Worm (Caenorhabditis elegans): ENCODE results near the gene nhr-103.

nhr-103 gene

ce11 chrV:2201240-2201639 is 24.0 kb upstream of the nhr-103 start, which contains the start of gene cyp-32B1:
Gene cyp-32B1 (minus strand): TSS chrV:2201415.
- no peak for TF ChIP-seq blmp-1 (tag; optimal IDR thresholded peaks at IDR 0.05)

ce11 chrV:2204080-2204479 is 21.1 kb upstream of the nhr-103 start, which contains the start of gene cyp-33C12:
Gene cyp-33C12 (minus strand): TSS chrV:2204400.
- no peak for TF ChIP-seq nhr-12 (tag; optimal IDR thresholded peaks at IDR 0.05)
- no peak for TF ChIP-seq ceh-83 (GFP tag; optimal IDR thresholded peaks at IDR 0.05)
- no peak for TF ChIP-seq ceh-43 (GFP tag; optimal IDR thresholded peaks at IDR 0.05)
- no peak for TF ChIP-seq ces-1 (GFP tag; optimal IDR thresholded peaks at IDR 0.05)
- no peak for TF ChIP-seq snpc-4 (tag; optimal IDR thresholded peaks at IDR 0.05)
- TF ChIP-seq ham-2 (GFP tag; optimal IDR thresholded peaks at IDR 0.05), result no peak
- TF ChIP-seq mab-5 (tag; optimal IDR thresholded peaks at IDR 0.05), result no peak
- no peak for TF ChIP-seq M03D4.4 (tag; optimal IDR thresholded peaks at IDR 0.05)
- TF ChIP-seq mep-1 (tag; optimal IDR thresholded peaks at IDR 0.05), result no peak

- TF ChIP-seq lin-32 (GFP tag; optimal IDR thresholded peaks at IDR 0.05), result no peak
- no peak for TF ChIP-seq ztf-11 (tag; optimal IDR thresholded peaks at IDR 0.05)
- TF ChIP-seq lin-13 (tag; optimal IDR thresholded peaks at IDR 0.05), result no peak
- TF ChIP-seq ceh-83 (GFP tag; optimal IDR thresholded peaks at IDR 0.05), result no peak
- TF ChIP-seq blmp-1 (tag; optimal IDR thresholded peaks at IDR 0.05), result no peak
- TF ChIP-seq nhr-28 (tag; optimal IDR thresholded peaks at IDR 0.05), result no peak
- TF ChIP-seq nhr-76 (tag; optimal IDR thresholded peaks at IDR 0.05), result no peak
- no peak for TF ChIP-seq sem-2 (GFP tag; optimal IDR thresholded peaks at IDR 0.05)
These were observed 19.0 kb upstream of the nhr-103 start, which contains the start of gene srt-40 for ce11 chrV:2206181-2206580. Gene srt-40 (minus strand): TSS chrV:2206281.

ce11 chrV:2206801-2207200 is 18.4 kb upstream of the nhr-103 start, which contains the start of gene svh-11:
Gene svh-11 (plus strand): TSS chrV:2207101.
- TF ChIP-seq zip-8 (tag; optimal IDR thresholded peaks at IDR 0.05) (no peak), blmp-1 (tag; optimal IDR thresholded peaks at IDR 0.05) (no peak), elt-1 (tag; optimal IDR thresholded peaks at IDR 0.05; ENCODE audit: borderline replicate concordance, insufficient read depth) (no peak), pha-4 (tag; optimal IDR thresholded peaks at IDR 0.05) (no peak), unc-39 (tag; optimal IDR thresholded peaks at IDR 0.05) (no peak), bed-3 (GFP tag; optimal IDR thresholded peaks at IDR 0.05) (no peak), lsy-2 (tag; optimal IDR thresholded peaks at IDR 0.05) (no peak), nhr-76 (tag; optimal IDR thresholded peaks at IDR 0.05) (no peak), ham-2 (GFP tag; optimal IDR thresholded peaks at IDR 0.05) (no peak), unc-62 (GFP tag; optimal IDR thresholded peaks at IDR 0.05) (no peak), ces-1 (GFP tag; optimal IDR thresholded peaks at IDR 0.05) (no peak), ceh-39 (tag; optimal IDR thresholded peaks at IDR 0.05) (no peak), sem-2 (GFP tag; optimal IDR thresholded peaks at IDR 0.05) (no peak), ceh-43 (GFP tag; optimal IDR thresholded peaks at IDR 0.05) (no peak), tbx-8 (GFP tag; optimal IDR thresholded peaks at IDR 0.05) (no peak), nhr-28 (tag; optimal IDR thresholded peaks at IDR 0.05) (no peak), ztf-11 (tag; optimal IDR thresholded peaks at IDR 0.05) (no peak)

- TF ChIP-seq tbx-8 (GFP tag; optimal IDR thresholded peaks at IDR 0.05) (no peak), lin-13 (tag; optimal IDR thresholded peaks at IDR 0.05) (no peak), mep-1 (tag; optimal IDR thresholded peaks at IDR 0.05) (no peak)
These were observed 17.7 kb upstream of the nhr-103 start for ce11 chrV:2207527-2207926.

- TF ChIP-seq mab-5 (tag; optimal IDR thresholded peaks at IDR 0.05) (no peak), elt-3 (tag; optimal IDR thresholded peaks at IDR 0.05) (no peak), unc-120 (tag; optimal IDR thresholded peaks at IDR 0.05; ENCODE audit: poor library complexity, severe bottlenecking) (no peak), zip-8 (tag; optimal IDR thresholded peaks at IDR 0.05) (no peak), sem-2 (GFP tag; optimal IDR thresholded peaks at IDR 0.05) (no peak), ceh-43 (GFP tag; optimal IDR thresholded peaks at IDR 0.05) (no peak), nhr-76 (tag; optimal IDR thresholded peaks at IDR 0.05) (no peak), nhr-12 (tag; optimal IDR thresholded peaks at IDR 0.05) (no peak), flh-1 (GFP tag; optimal IDR thresholded peaks at IDR 0.05) (no peak), snpc-4 (tag; optimal IDR thresholded peaks at IDR 0.05) (no peak), bed-3 (GFP tag; optimal IDR thresholded peaks at IDR 0.05) (no peak), blmp-1 (tag; optimal IDR thresholded peaks at IDR 0.05) (no peak), pha-4 (tag; optimal IDR thresholded peaks at IDR 0.05) (no peak), mep-1 (tag; optimal IDR thresholded peaks at IDR 0.05) (no peak), unc-39 (tag; optimal IDR thresholded peaks at IDR 0.05) (no peak)
These were observed 13.3 kb upstream of the nhr-103 start, which contains the start of gene nhr-133 for ce11 chrV:2211936-2212335. Gene nhr-133 (minus strand): TSS chrV:2212118.
